Fruit fly (Drosophila melanogaster): ENCODE data around the gene Acox3.

Acox3 gene

DNA sequence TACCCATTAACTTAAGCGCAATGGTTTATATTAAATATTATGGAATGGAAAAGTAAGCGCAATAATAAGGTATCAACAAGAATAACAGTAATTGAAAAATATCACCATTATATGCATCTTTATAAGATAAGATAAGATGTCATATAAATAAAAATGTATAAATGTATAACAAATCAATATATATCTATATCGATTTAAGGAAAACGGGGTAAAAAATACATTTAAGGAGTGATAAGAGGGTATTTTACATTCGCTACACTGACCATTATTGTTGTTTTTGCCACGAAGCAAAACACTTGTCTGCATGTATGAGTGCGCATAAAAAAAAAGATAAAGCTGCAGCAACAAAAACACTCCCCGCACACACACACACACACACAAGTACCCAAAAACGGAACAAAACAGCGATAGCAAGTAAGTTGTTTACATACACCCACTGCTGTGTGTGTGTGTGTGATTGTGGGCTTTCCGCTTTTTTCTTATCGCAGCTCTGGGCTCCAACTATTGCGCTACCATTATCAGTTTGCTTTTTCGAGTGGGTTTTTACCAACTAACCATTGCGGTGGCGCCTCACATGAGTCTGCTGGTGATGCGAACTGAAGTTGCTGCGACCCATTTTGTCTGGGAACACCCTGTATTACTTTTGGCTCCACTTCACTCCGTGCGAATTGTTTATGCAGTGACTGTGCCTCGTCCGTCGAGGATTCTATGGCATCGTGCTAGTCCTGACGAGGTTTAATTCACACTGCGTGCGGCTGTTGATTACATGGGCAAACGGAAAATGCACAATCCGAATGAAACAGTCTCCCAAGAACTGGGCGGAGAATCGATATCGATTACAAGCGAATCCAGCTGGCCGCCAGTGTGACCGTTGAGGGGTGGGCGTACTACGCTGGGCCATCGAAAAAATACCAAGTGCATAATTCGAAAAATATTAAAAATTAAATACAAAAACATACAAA is 25.2 kb upstream of the Acox3 start, which contains the start of gene mmy (continued):
- TF ChIP-seq z (GFP tag; IDR thresholded peaks at IDR 0.05) (peak; percentile 75), CG2116 (GFP tag; optimal IDR thresholded peaks at IDR 0.05) (peak; percentile 38), sob (GFP tag; IDR thresholded peaks at IDR 0.05) (no peak), twi (tag; optimal IDR thresholded peaks at IDR 0.05) (no peak), ham (GFP tag; IDR thresholded peaks at IDR 0.05) (no peak), CkIIα-i1 (GFP tag; IDR thresholded peaks at IDR 0.05) (no peak), CG7786 (GFP tag; optimal IDR thresholded peaks at IDR 0.05) (peak; percentile 23), nmo (GFP tag; optimal IDR thresholded peaks at IDR 0.05) (peak; percentile 78), Deaf1 (tag; optimal IDR thresholded peaks at IDR 0.05) (peak; percentile 24), CG17361 (GFP tag; IDR thresholded peaks at IDR 0.05) (peak; percentile 56), HmgZ (tag; optimal IDR thresholded peaks at IDR 0.05) (peak; percentile 12), Sox102F (GFP tag; optimal IDR thresholded peaks at IDR 0.05) (peak; percentile 72), sd (tag; optimal IDR thresholded peaks at IDR 0.05) (peak; percentile 22), CG9817 (tag; optimal IDR thresholded peaks at IDR 0.05) (peak; percentile 6), Gsc (GFP tag; IDR thresholded peaks at IDR 0.05) (no peak), lov (optimal IDR thresholded peaks at IDR 0.05) (no peak), lov (GFP tag; IDR thresholded peaks at IDR 0.05) (no peak), CG10274 (GFP tag; optimal IDR thresholded peaks at IDR 0.05) (no peak), grn (GFP tag; optimal IDR thresholded peaks at IDR 0.05) (peak; percentile 72), CG17359 (tag; optimal IDR thresholded peaks at IDR 0.05) (peak; percentile 56), CG8478 (optimal IDR thresholded peaks at IDR 0.05) (no peak), CG15601 (tag; optimal IDR thresholded peaks at IDR 0.05) (no peak), CG1233 (GFP tag; optimal IDR thresholded peaks at IDR 0.05) (peak; percentile 1), Ets97D (GFP tag; optimal IDR thresholded peaks at IDR 0.05) (no peak), CG11504 (tag; optimal IDR thresholded peaks at IDR 0.05) (peak; percentile 78), CG8765 (GFP tag; IDR thresholded peaks at IDR 0.05) (no peak; the same call in 1 of the 2 replicates), kah (GFP tag; optimal IDR thresholded peaks at IDR 0.05) (peak; percentile 19), Trl (optimal IDR thresholded peaks at IDR 0.05) (no peak), Trl (GFP tag; optimal IDR thresholded peaks at IDR 0.05) (peak; percentile 13), BtbVII (GFP tag; optimal IDR thresholded peaks at IDR 0.05) (peak; percentile 23), CG8359 (GFP tag; optimal IDR thresholded peaks at IDR 0.05; ENCODE audit: borderline replicate concordance) (no peak), nom (GFP tag; optimal IDR thresholded peaks at IDR 0.05) (peak; percentile 56), caup (GFP tag; optimal IDR thresholded peaks at IDR 0.05; ENCODE audit: severe bottlenecking) (peak; percentile 4), CG43689 (GFP tag; IDR thresholded peaks at IDR 0.05) (no peak), CG11456 (GFP tag; IDR thresholded peaks at IDR 0.05) (no peak), Eip74EF (GFP tag; optimal IDR thresholded peaks at IDR 0.05) (peak in 1 of 2 experiments; percentile 12), schlank (tag; optimal IDR thresholded peaks at IDR 0.05) (peak; percentile 0), CG10654 (GFP tag; optimal IDR thresholded peaks at IDR 0.05) (no peak), zen2 (GFP tag; IDR thresholded peaks at IDR 0.05; ENCODE audit: partially characterized antibody) (no peak), CG17186 (GFP tag; optimal IDR thresholded peaks at IDR 0.05) (peak; percentile 23), gem (tag; optimal IDR thresholded peaks at IDR 0.05) (peak; percentile 82), CG12071 (GFP tag; optimal IDR thresholded peaks at IDR 0.05) (no peak), chinmo (GFP tag; IDR thresholded peaks at IDR 0.05; ENCODE audit: partially characterized antibody) (peak; percentile 92; the same call in 3 of the 4 replicates), CG12942 (GFP tag; optimal IDR thresholded peaks at IDR 0.05) (no peak), pb (GFP tag; optimal IDR thresholded peaks at IDR 0.05) (no peak), Bdp1 (GFP tag; optimal IDR thresholded peaks at IDR 0.05) (peak; percentile 41), sqz (GFP tag; optimal IDR thresholded peaks at IDR 0.05) (peak; percentile 98), CG3726 (GFP tag; IDR thresholded peaks at IDR 0.05) (no peak), pita (GFP tag; optimal IDR thresholded peaks at IDR 0.05) (no peak)

Data from whole organism, embryonic.